Worm (Caenorhabditis elegans) whole organism, young adult: ENCODE results near the gene cpt-2.
A peak's percentile ranks its signal among the peaks of the same experiment; 100 is the strongest.

Source experiments
- B0019.2 ChIP-seq: fragments of 200-800 bp; sonication (Bioruptor generic); conservative IDR thresholded peaks from 2 replicates; pipeline ENCODE4 v1.3.6; 2022; ENCODE audit warnings: missing genetic modification reagents, missing genetic modification characterization, missing compliant biosample characterization
- B0035.1 ChIP-seq: sonication (generic microtip); optimal IDR thresholded peaks from 2 replicates; lab custom pipeline; 2016; ENCODE audit warnings: missing genetic modification characterization, mild to moderate bottlenecking, missing compliant biosample characterization, missing genotype, missing genetic modification reagents
- F22D6.2 ChIP-seq: sonication (generic microtip); optimal IDR thresholded peaks from 2 replicates; lab custom pipeline; 2016; ENCODE audit warnings: mild to moderate bottlenecking, missing genetic modification characterization, missing compliant biosample characterization
- F39B2.1 ChIP-seq: fragments of 200-800 bp; sonication (Bioruptor generic); IDR thresholded peaks from 2 replicates; pipeline ENCODE4 v1.3.6; 2022; ENCODE audit warnings: missing genetic modification reagents, missing genetic modification characterization, missing compliant biosample characterization
- F49E8.2 ChIP-seq: sonication (generic microtip); optimal IDR thresholded peaks from 3 replicates; lab custom pipeline; 2017; ENCODE audit warnings: missing genetic modification characterization, mild to moderate bottlenecking, missing compliant biosample characterization, antibody characterized with exemption, moderate library complexity; ENCODE audit not compliant: insufficient read depth
- F55B11.4 ChIP-seq: sonication (generic microtip); optimal IDR thresholded peaks from 2 replicates; lab custom pipeline; 2016; ENCODE audit warnings: missing compliant biosample characterization, missing genetic modification characterization, borderline replicate concordance; ENCODE audit not compliant: insufficient read depth
- F57C9.4 ChIP-seq: sonication (generic microtip); optimal IDR thresholded peaks from 2 replicates; lab custom pipeline; 2017; ENCODE audit warnings: mild to moderate bottlenecking, missing genetic modification characterization, missing compliant biosample characterization
- Y53F4B.3 ChIP-seq: fragments of 200-800 bp; sonication (Bioruptor generic); IDR thresholded peaks from 2 replicates; pipeline ENCODE4 v1.3.6; 2022; ENCODE audit warnings: missing genetic modification reagents, missing genetic modification characterization, missing compliant biosample characterization
- Y53G8AR.9 ChIP-seq: fragments of 200-800 bp; sonication (Bioruptor generic); conservative IDR thresholded peaks from 2 replicates; pipeline ENCODE4 v1.3.6; 2022; ENCODE audit warnings: missing genetic modification reagents, missing genetic modification characterization, missing compliant biosample characterization
- Y79H2A.3 ChIP-seq: fragments of 200-800 bp; sonication (Bioruptor generic); conservative IDR thresholded peaks from 2 replicates; pipeline ENCODE4 v1.3.6; 2022; ENCODE audit warnings: missing genetic modification reagents, missing genetic modification characterization, missing compliant biosample characterization
- Y95B8A.8 ChIP-seq: fragments of 200-800 bp; sonication (Bioruptor generic); IDR thresholded peaks from 2 replicates; pipeline ENCODE4 v1.3.6; 2022; ENCODE audit warnings: missing genetic modification reagents, missing genetic modification characterization, missing compliant biosample characterization
- akir-1 ChIP-seq: fragments of 200-800 bp; sonication (Bioruptor generic); optimal IDR thresholded peaks from 2 replicates; lab custom pipeline; 2018; ENCODE audit warnings: mild to moderate bottlenecking, missing genetic modification characterization, moderate library complexity, missing compliant biosample characterization
- bed-2 ChIP-seq: fragments of 200-800 bp; sonication (Bioruptor generic); IDR thresholded peaks from 2 replicates; pipeline ENCODE4 v1.3.6; 2022; ENCODE audit warnings: missing genetic modification reagents, missing genetic modification characterization, missing compliant biosample characterization
- ccch-3 ChIP-seq: fragments of 200-800 bp; sonication (Bioruptor generic); optimal IDR thresholded peaks from 2 replicates; lab custom pipeline; 2018; ENCODE audit warnings: mild to moderate bottlenecking, missing genetic modification characterization, missing compliant biosample characterization
- ceh-100 ChIP-seq: fragments of 200-800 bp; sonication (Bioruptor generic); IDR thresholded peaks from 2 replicates; pipeline ENCODE4 v1.3.6; 2022; ENCODE audit warnings: missing genetic modification reagents, missing genetic modification characterization, missing compliant biosample characterization
- ceh-27 ChIP-seq: fragments of 200-800 bp; sonication (Bioruptor generic); optimal IDR thresholded peaks from 2 replicates; lab custom pipeline; 2018; ENCODE audit warnings: mild to moderate bottlenecking, missing genetic modification characterization, moderate library complexity, missing compliant biosample characterization
- ceh-40 ChIP-seq: fragments of 200-800 bp; sonication (Bioruptor generic); IDR thresholded peaks from 2 replicates; pipeline ENCODE4 v1.3.6; 2022; ENCODE audit warnings: missing genetic modification characterization, missing compliant biosample characterization
- ceh-58 ChIP-seq: fragments of 200-800 bp; sonication (Bioruptor generic); IDR thresholded peaks from 2 replicates; pipeline ENCODE4 v1.3.6; 2022; ENCODE audit warnings: missing genetic modification characterization, missing compliant biosample characterization
- ceh-91 ChIP-seq: fragments of 200-800 bp; sonication (Bioruptor generic); IDR thresholded peaks from 2 replicates; pipeline ENCODE4 v1.3.6; 2022; ENCODE audit warnings: missing genetic modification reagents, missing genetic modification characterization, missing compliant biosample characterization
- chd-7 ChIP-seq: sonication (generic microtip); optimal IDR thresholded peaks from 2 replicates; lab custom pipeline; 2016; ENCODE audit warnings: mild to moderate bottlenecking, missing genetic modification characterization, moderate library complexity, missing compliant biosample characterization
- dpl-1 ChIP-seq: fragments of 150-350 bp; optimal IDR thresholded peaks from 2 replicates; lab custom pipeline; 2014; ENCODE audit warnings: missing biosample characterization, missing genetic modification reagents, missing genetic modification characterization
- egl-18 ChIP-seq: fragments of 200-800 bp; sonication (Bioruptor generic); IDR thresholded peaks from 2 replicates; pipeline ENCODE4 v1.3.6; 2022; ENCODE audit warnings: missing genetic modification reagents, missing genetic modification characterization, missing compliant biosample characterization
- egl-44 ChIP-seq: fragments of 200-800 bp; sonication (Bioruptor generic); IDR thresholded peaks from 2 replicates; pipeline ENCODE4 v1.3.6; 2022; ENCODE audit warnings: missing genetic modification reagents, missing genetic modification characterization, missing compliant biosample characterization
- him-1 ChIP-seq: sonication (generic microtip); optimal IDR thresholded peaks from 2 replicates; lab custom pipeline; 2016; ENCODE audit warnings: missing genotype, missing genetic modification reagents, missing genetic modification characterization, missing compliant biosample characterization
- hlh-26 ChIP-seq: fragments of 200-800 bp; sonication (Bioruptor generic); conservative IDR thresholded peaks from 2 replicates; pipeline ENCODE4 v1.3.6; 2022; ENCODE audit warnings: missing genetic modification reagents, missing genetic modification characterization, missing compliant biosample characterization
- hrde-1 ChIP-seq: sonication (generic microtip); optimal IDR thresholded peaks from 2 replicates; lab custom pipeline; 2016; ENCODE audit warnings: missing genetic modification characterization, mild to moderate bottlenecking, missing compliant biosample characterization, moderate library complexity, missing genotype, missing genetic modification reagents, borderline replicate concordance
- lag-1 ChIP-seq: fragments of 200-800 bp; sonication (Bioruptor generic); IDR thresholded peaks from 2 replicates; pipeline ENCODE4 v1.3.6; 2022; ENCODE audit warnings: missing genetic modification reagents, missing genetic modification characterization, missing compliant biosample characterization
- let-526 ChIP-seq: fragments of 200-800 bp; sonication (Bioruptor generic); IDR thresholded peaks from 2 replicates; pipeline ENCODE4 v1.3.6; 2022; ENCODE audit warnings: missing genetic modification reagents, missing genetic modification characterization, missing compliant biosample characterization
- lin-26 ChIP-seq: fragments of 200-800 bp; sonication (Bioruptor generic); IDR thresholded peaks from 2 replicates; pipeline ENCODE4 v1.3.6; 2022; ENCODE audit warnings: missing genetic modification reagents, missing genetic modification characterization, missing compliant biosample characterization
- lin-54 ChIP-seq: fragments of 200-800 bp; sonication (Bioruptor generic); optimal IDR thresholded peaks from 2 replicates; lab custom pipeline; 2018; ENCODE audit warnings: mild to moderate bottlenecking, missing genetic modification characterization, missing compliant biosample characterization
- lir-1 ChIP-seq: fragments of 200-800 bp; sonication (Bioruptor generic); conservative IDR thresholded peaks from 2 replicates; pipeline ENCODE4 v1.3.6; 2022; ENCODE audit warnings: missing genetic modification reagents, missing genetic modification characterization, missing compliant biosample characterization
- nfya-1 ChIP-seq: sonication (generic microtip); optimal IDR thresholded peaks from 2 replicates; lab custom pipeline; 2017; ENCODE audit warnings: antibody characterized with exemption, missing compliant biosample characterization, missing genetic modification characterization, borderline replicate concordance; ENCODE audit not compliant: insufficient read depth
- nhr-120 ChIP-seq: fragments of 200-800 bp; sonication (Bioruptor generic); IDR thresholded peaks from 2 replicates; pipeline ENCODE4 v1.3.6; 2022; ENCODE audit warnings: missing genetic modification characterization, missing compliant biosample characterization
- nhr-179 ChIP-seq: sonication (generic microtip); optimal IDR thresholded peaks from 2 replicates; lab custom pipeline; 2016; ENCODE audit warnings: mild to moderate bottlenecking, missing genetic modification characterization, missing compliant biosample characterization
- nhr-80 ChIP-seq: sonication (generic microtip); optimal IDR thresholded peaks from 2 replicates; lab custom pipeline; 2016; ENCODE audit warnings: missing genetic modification characterization, missing compliant biosample characterization
- pha-4 ChIP-seq: fragments of 150-350 bp; sonication (generic microtip); optimal IDR thresholded peaks from 2 replicates; lab custom pipeline; 2014; ENCODE audit warnings: missing biosample characterization, missing genetic modification reagents, missing genetic modification characterization
- rcor-1 ChIP-seq: fragments of 200-800 bp; sonication (Bioruptor generic); IDR thresholded peaks from 2 replicates; pipeline ENCODE4 v1.3.6; 2022; ENCODE audit warnings: missing genetic modification reagents, missing genetic modification characterization, missing compliant biosample characterization
- sea-2 ChIP-seq: fragments of 200-800 bp; sonication (Bioruptor generic); IDR thresholded peaks from 2 replicates; pipeline ENCODE4 v1.3.6; 2022; ENCODE audit warnings: missing genetic modification characterization, missing compliant biosample characterization
- snpc-1.1 ChIP-seq: sonication (generic microtip); optimal IDR thresholded peaks from 2 replicates; lab custom pipeline; 2017; ENCODE audit warnings: missing genetic modification characterization, mild to moderate bottlenecking, missing compliant biosample characterization, antibody characterized with exemption, moderate library complexity, missing genotype, missing genetic modification reagents; ENCODE audit not compliant: insufficient read depth
- snpc-4 ChIP-seq, 5 experiments: fragments of 150-350 bp in 1 of 5; sonication (generic microtip) in 4 of 5; optimal IDR thresholded peaks; 2 replicates each; lab custom pipeline; 2014 to 2018; ENCODE audit warnings: missing genetic modification characterization in 5 of 5, missing biosample characterization in 3 of 5, antibody characterized with exemption in 2 of 5, mild to moderate bottlenecking in 2 of 5, missing compliant biosample characterization in 2 of 5, missing genotype in 2 of 5, moderate library complexity in 2 of 5, missing genetic modification reagents in 1 of 5
- tbx-9 ChIP-seq: sonication (generic microtip); optimal IDR thresholded peaks from 2 replicates; lab custom pipeline; 2016; ENCODE audit warnings: borderline replicate concordance, missing genetic modification characterization, inconsistent platforms, missing compliant biosample characterization
- zfh-2 ChIP-seq: fragments of 200-800 bp; sonication (Bioruptor generic); conservative IDR thresholded peaks from 2 replicates; pipeline ENCODE4 v1.3.6; 2022; ENCODE audit warnings: missing genetic modification reagents, missing genetic modification characterization, missing compliant biosample characterization
- ztf-18 ChIP-seq: sonication (generic microtip); optimal IDR thresholded peaks from 2 replicates; lab custom pipeline; 2016; ENCODE audit warnings: missing genotype, mild to moderate bottlenecking, missing genetic modification characterization, missing compliant biosample characterization
- ztf-22 ChIP-seq: fragments of 200-800 bp; sonication (Bioruptor generic); optimal IDR thresholded peaks from 2 replicates; lab custom pipeline; 2018; ENCODE audit warnings: mild to moderate bottlenecking, missing genetic modification characterization, moderate library complexity, missing compliant biosample characterization
- ztf-28 ChIP-seq: fragments of 200-800 bp; sonication (Bioruptor generic); IDR thresholded peaks from 2 replicates; pipeline ENCODE4 v1.3.6; 2022; ENCODE audit warnings: missing genetic modification reagents, missing genetic modification characterization, missing compliant biosample characterization
- ztf-3 ChIP-seq: fragments of 200-800 bp; sonication (Bioruptor generic); optimal IDR thresholded peaks from 2 replicates; lab custom pipeline; 2018; ENCODE audit warnings: mild to moderate bottlenecking, missing genetic modification characterization, missing compliant biosample characterization

Gene cpt-2

ce11 chrIV:11142314-11143227 lies 36.9 kb upstream of the cpt-2 start, which contains the start of gene skih-2:
skih-2 (minus strand) TSS chrIV:11142364.
- TF ChIP-seq nhr-120 (GFP tag; lab: Robert Waterston, UW) (no peak), ztf-3 (GFP tag; lab: Kevin White, UChicago) (no peak), F39B2.1 (no peak), Y53G8AR.9 (GFP tag; lab: Robert Waterston, UW) (no peak), ceh-100 (peak; percentile 44), egl-18 (no peak), ccch-3 (GFP tag; lab: Kevin White, UChicago) (no peak), lin-54 (GFP tag; lab: Kevin White, UChicago) (peak; percentile 75), Y53F4B.3 (GFP tag; lab: Robert Waterston, UW) (no peak), chd-7 (tag; lab: Kevin White, UChicago) (no peak), ceh-40 (GFP tag; lab: Robert Waterston, UW) (no peak), nhr-80 (tag; lab: Kevin White, UChicago) (no peak), ceh-27 (GFP tag; lab: Kevin White, UChicago) (no peak), Y95B8A.8 (GFP tag; lab: Robert Waterston, UW) (no peak), sea-2 (GFP tag; lab: Robert Waterston, UW) (no peak), pha-4 (no peak), hrde-1 (no peak), lin-26 (GFP tag; lab: Robert Waterston, UW) (no peak), Y79H2A.3 (GFP tag; lab: Robert Waterston, UW) (no peak), rcor-1 (GFP tag; lab: Robert Waterston, UW) (peak; percentile 30; the same call in 1 of the 2 replicates), snpc-1.1 (no peak), ceh-58 (no peak), B0035.1 (tag; lab: Kevin White, UChicago) (no peak), ceh-91 (peak; percentile 73), F57C9.4 (tag; lab: Kevin White, UChicago) (no peak), nhr-179 (no peak), him-1 (tag; lab: Kevin White, UChicago) (peak; percentile 2), zfh-2 (GFP tag; lab: Robert Waterston, UW) (no peak), B0019.2 (no peak), egl-44 (no peak), let-526 (GFP tag; lab: Robert Waterston, UW) (no peak), lir-1 (GFP tag; lab: Robert Waterston, UW) (no peak), ztf-18 (tag; lab: Kevin White, UChicago) (no peak), akir-1 (GFP tag; lab: Kevin White, UChicago) (no peak), F55B11.4 (no peak), nfya-1 (no peak), dpl-1 (GFP tag; lab: Kevin White, UChicago) (peak; percentile 70), F22D6.2 (no peak), F49E8.2 (tag; lab: Kevin White, UChicago) (peak; percentile 66), tbx-9 (tag; lab: Kevin White, UChicago) (no peak), ztf-22 (GFP tag; lab: Kevin White, UChicago) (no peak), hlh-26 (GFP tag; lab: Robert Waterston, UW) (no peak), ztf-28 (GFP tag; lab: Robert Waterston, UW) (no peak), bed-2 (no peak), snpc-4 (GFP tag; optimal IDR thresholded peaks at IDR 0.05; lab: Kevin White, UChicago) (no peak), snpc-4 (tag; optimal IDR thresholded peaks at IDR 0.05; lab: Kevin White, UChicago) (peak in 2 of 4 experiments; percentile 16 to 20), lag-1 (GFP tag; lab: Robert Waterston, UW) (no peak)
